Worm (Caenorhabditis elegans): ENCODE data around the gene cyp-31A5.

- no peak for TF ChIP-seq fkh-10 (GFP tag; optimal IDR thresholded peaks at IDR 0.05)
- TF ChIP-seq ceh-31 (tag; optimal IDR thresholded peaks at IDR 0.05) = no peak
- TF ChIP-seq pag-3 (tag; optimal IDR thresholded peaks at IDR 0.05; ENCODE audit: borderline replicate concordance) = no peak
- no peak for TF ChIP-seq nfya-1 (tag; optimal IDR thresholded peaks at IDR 0.05)
Measured at ce11 chrIV:13374918-13375317, 26.2 kb upstream of the cyp-31A5 start.

Data from whole organism, late embryonic.